Worm (Caenorhabditis elegans) whole organism, young adult: Measurements from ENCODE around the gene C36H8.1.
A peak's percentile ranks its signal among the peaks of the same experiment; 100 is the strongest.

Experiments used
- B0035.1 ChIP-seq: sonication (generic microtip); optimal IDR thresholded peaks from 2 replicates; lab custom pipeline; 2016; ENCODE audit warnings: missing genetic modification characterization, mild to moderate bottlenecking, missing compliant biosample characterization, missing genotype, missing genetic modification reagents
- C17E4.6 ChIP-seq: fragments of 200-800 bp; sonication (Bioruptor generic); IDR thresholded peaks from 2 replicates; pipeline ENCODE4 v1.3.6; 2022; ENCODE audit warnings: missing genetic modification reagents, missing genetic modification characterization, missing compliant biosample characterization
- D2030.7 ChIP-seq: fragments of 200-800 bp; sonication (Bioruptor generic); IDR thresholded peaks from 2 replicates; pipeline ENCODE4 v1.3.6; 2022; ENCODE audit warnings: missing genetic modification reagents, missing genetic modification characterization, missing compliant biosample characterization
- F10E7.11 ChIP-seq: sonication (generic microtip); optimal IDR thresholded peaks from 2 replicates; lab custom pipeline; 2017; ENCODE audit warnings: mild to moderate bottlenecking, missing genetic modification characterization, moderate library complexity, missing compliant biosample characterization
- F57A8.1 ChIP-seq: fragments of 200-800 bp; sonication (Bioruptor generic); optimal IDR thresholded peaks from 2 replicates; lab custom pipeline; 2018; ENCODE audit warnings: mild to moderate bottlenecking, missing genetic modification characterization, moderate library complexity, missing compliant biosample characterization
- K11D2.4 ChIP-seq: fragments of 200-800 bp; sonication (Bioruptor generic); IDR thresholded peaks from 2 replicates; pipeline ENCODE4 v1.3.6; 2022; ENCODE audit warnings: missing genetic modification reagents, missing genetic modification characterization, missing compliant biosample characterization
- K12H6.12 ChIP-seq: fragments of 200-800 bp; sonication (Bioruptor generic); optimal IDR thresholded peaks from 2 replicates; lab custom pipeline; 2018; ENCODE audit warnings: mild to moderate bottlenecking, missing genetic modification characterization, missing compliant biosample characterization
- ZK185.1 ChIP-seq: sonication (generic microtip); optimal IDR thresholded peaks from 2 replicates; lab custom pipeline; 2016; ENCODE audit warnings: mild to moderate bottlenecking, missing genetic modification characterization, missing compliant biosample characterization; ENCODE audit not compliant: poor library complexity, severe bottlenecking
- atf-7 ChIP-seq: sonication (generic microtip); optimal IDR thresholded peaks from 2 replicates; lab custom pipeline; 2017; ENCODE audit warnings: mild to moderate bottlenecking, missing genetic modification characterization, missing compliant biosample characterization
- athp-1 ChIP-seq: sonication (generic microtip); optimal IDR thresholded peaks from 2 replicates; lab custom pipeline; 2017; ENCODE audit warnings: mild to moderate bottlenecking, missing genetic modification characterization, missing compliant biosample characterization
- attf-3 ChIP-seq: fragments of 200-800 bp; sonication (Bioruptor generic); conservative IDR thresholded peaks from 2 replicates; pipeline ENCODE4 v1.3.6; 2022; ENCODE audit warnings: missing genetic modification reagents, missing genetic modification characterization, missing compliant biosample characterization
- attf-6 ChIP-seq: fragments of 200-800 bp; sonication (Bioruptor generic); IDR thresholded peaks from 2 replicates; pipeline ENCODE4 v1.3.6; 2022; ENCODE audit warnings: missing genetic modification reagents, missing genetic modification characterization, missing compliant biosample characterization
- bed-2 ChIP-seq: fragments of 200-800 bp; sonication (Bioruptor generic); IDR thresholded peaks from 2 replicates; pipeline ENCODE4 v1.3.6; 2022; ENCODE audit warnings: missing genetic modification reagents, missing genetic modification characterization, missing compliant biosample characterization
- cebp-1 ChIP-seq, 2 experiments: fragments of 200-800 bp in 1 of 2; sonication (Bioruptor generic) in 1 of 2; sonication (generic microtip) in 1 of 2; IDR thresholded peaks in 1 of 2; optimal IDR thresholded peaks in 1 of 2; 2 replicates each; pipeline versions ENCODE4 v1.3.6 to Lab custom; 2017 to 2022; ENCODE audit warnings: missing compliant biosample characterization in 2 of 2, missing genetic modification characterization in 2 of 2, mild to moderate bottlenecking in 1 of 2, missing genetic modification reagents in 1 of 2, moderate library complexity in 1 of 2
- ceh-27 ChIP-seq: fragments of 200-800 bp; sonication (Bioruptor generic); optimal IDR thresholded peaks from 2 replicates; lab custom pipeline; 2018; ENCODE audit warnings: mild to moderate bottlenecking, missing genetic modification characterization, moderate library complexity, missing compliant biosample characterization
- ceh-58 ChIP-seq: fragments of 200-800 bp; sonication (Bioruptor generic); IDR thresholded peaks from 2 replicates; pipeline ENCODE4 v1.3.6; 2022; ENCODE audit warnings: missing genetic modification characterization, missing compliant biosample characterization
- hmg-1.2 ChIP-seq: fragments of 200-800 bp; sonication (Bioruptor generic); IDR thresholded peaks from 2 replicates; pipeline ENCODE4 v1.3.6; 2022; ENCODE audit warnings: missing genetic modification reagents, missing genetic modification characterization, missing compliant biosample characterization
- lag-1 ChIP-seq: fragments of 200-800 bp; sonication (Bioruptor generic); IDR thresholded peaks from 2 replicates; pipeline ENCODE4 v1.3.6; 2022; ENCODE audit warnings: missing genetic modification reagents, missing genetic modification characterization, missing compliant biosample characterization
- let-526 ChIP-seq: fragments of 200-800 bp; sonication (Bioruptor generic); IDR thresholded peaks from 2 replicates; pipeline ENCODE4 v1.3.6; 2022; ENCODE audit warnings: missing genetic modification reagents, missing genetic modification characterization, missing compliant biosample characterization
- let-607 ChIP-seq, 2 experiments: fragments of 200-800 bp in 1 of 2; sonication (Bioruptor generic) in 1 of 2; sonication (generic microtip) in 1 of 2; optimal IDR thresholded peaks; 2 replicates each; lab custom pipeline; 2016 to 2018; ENCODE audit warnings: mild to moderate bottlenecking in 2 of 2, missing compliant biosample characterization in 2 of 2, missing genetic modification characterization in 2 of 2, moderate library complexity in 2 of 2, missing genotype in 1 of 2
- lin-35 ChIP-seq, 3 experiments: fragments of 150-350 bp in 2 of 3; sonication (generic microtip) in 1 of 3; optimal IDR thresholded peaks; 2 replicates each; lab custom pipeline; 2014 to 2018; ENCODE audit warnings: missing biosample characterization in 3 of 3, missing genetic modification characterization in 3 of 3, missing genetic modification reagents in 3 of 3
- lin-40 ChIP-seq: sonication (generic microtip); optimal IDR thresholded peaks from 2 replicates; lab custom pipeline; 2016; ENCODE audit warnings: missing genetic modification characterization, mild to moderate bottlenecking, missing compliant biosample characterization, missing genotype, missing genetic modification reagents
- lsl-1 ChIP-seq: fragments of 200-800 bp; sonication (Bioruptor generic); optimal IDR thresholded peaks from 2 replicates; lab custom pipeline; 2018; ENCODE audit warnings: mild to moderate bottlenecking, missing genetic modification characterization, moderate library complexity, missing compliant biosample characterization
- madf-3 ChIP-seq: fragments of 200-800 bp; sonication (Bioruptor generic); IDR thresholded peaks from 2 replicates; pipeline ENCODE4 v1.3.6; 2022; ENCODE audit warnings: missing genetic modification reagents, missing genetic modification characterization, missing compliant biosample characterization
- mel-28 ChIP-seq: sonication (generic microtip); optimal IDR thresholded peaks from 2 replicates; lab custom pipeline; 2016; ENCODE audit warnings: borderline replicate concordance, mild to moderate bottlenecking, missing genetic modification characterization, missing compliant biosample characterization
- nhr-179 ChIP-seq: sonication (generic microtip); optimal IDR thresholded peaks from 2 replicates; lab custom pipeline; 2016; ENCODE audit warnings: mild to moderate bottlenecking, missing genetic modification characterization, missing compliant biosample characterization
- nhr-80 ChIP-seq: sonication (generic microtip); optimal IDR thresholded peaks from 2 replicates; lab custom pipeline; 2016; ENCODE audit warnings: missing genetic modification characterization, missing compliant biosample characterization
- pbrm-1 ChIP-seq: fragments of 200-800 bp; sonication (Bioruptor generic); IDR thresholded peaks from 2 replicates; pipeline ENCODE4 v1.3.6; 2022; ENCODE audit warnings: missing genetic modification reagents, missing genetic modification characterization, missing compliant biosample characterization
- rpc-1 ChIP-seq, 2 experiments: fragments of 150-350 bp in 1 of 2; sonication (generic microtip) in 1 of 2; optimal IDR thresholded peaks; 2 replicates each; lab custom pipeline; 2014 to 2018; ENCODE audit warnings: missing biosample characterization in 1 of 2, missing genetic modification characterization in 1 of 2, missing genetic modification reagents in 1 of 2, missing genotype in 1 of 2
- snpc-4 ChIP-seq, 5 experiments: fragments of 150-350 bp in 1 of 5; sonication (generic microtip) in 4 of 5; optimal IDR thresholded peaks; 2 replicates each; lab custom pipeline; 2014 to 2018; ENCODE audit warnings: missing genetic modification characterization in 5 of 5, missing biosample characterization in 3 of 5, antibody characterized with exemption in 2 of 5, mild to moderate bottlenecking in 2 of 5, missing compliant biosample characterization in 2 of 5, missing genotype in 2 of 5, moderate library complexity in 2 of 5, missing genetic modification reagents in 1 of 5
- somi-1 ChIP-seq: fragments of 200-800 bp; sonication (Bioruptor generic); optimal IDR thresholded peaks from 2 replicates; lab custom pipeline; 2018; ENCODE audit warnings: mild to moderate bottlenecking, missing genetic modification characterization, missing compliant biosample characterization
- ztf-26 ChIP-seq: sonication (generic microtip); optimal IDR thresholded peaks from 2 replicates; lab custom pipeline; 2017; ENCODE audit warnings: missing genetic modification characterization, missing compliant biosample characterization

The C36H8.1 gene

ce11 chrIV:12715947-12716382, 28.6 kb downstream of the C36H8.1 start (continued):
- no peak for TF ChIP-seq mel-28 (tag; lab: Kevin White, UChicago)
- TF ChIP-seq ceh-58, result no peak
- TF ChIP-seq C17E4.6, result no peak
- TF ChIP-seq athp-1 (tag; lab: Kevin White, UChicago), result no peak
- no peak for TF ChIP-seq D2030.7 (GFP tag; lab: Robert Waterston, UW)
- peak; percentile 82 for TF ChIP-seq hmg-1.2 (GFP tag; lab: Robert Waterston, UW)
- no peak for TF ChIP-seq K11D2.4 (GFP tag; lab: Robert Waterston, UW)
- no peak for TF ChIP-seq F57A8.1 (GFP tag; lab: Kevin White, UChicago)
- TF ChIP-seq rpc-1 (optimal IDR thresholded peaks at IDR 0.05; lab: Kevin White, UChicago), result no peak
- TF ChIP-seq rpc-1 (tag; optimal IDR thresholded peaks at IDR 0.05; lab: Kevin White, UChicago), result no peak
- TF ChIP-seq somi-1, result peak; percentile 34
- peak; percentile 59 for TF ChIP-seq lin-40
- TF ChIP-seq attf-3 (GFP tag; lab: Robert Waterston, UW), result no peak
- no peak for TF ChIP-seq attf-6 (GFP tag; lab: Robert Waterston, UW)
- no peak for TF ChIP-seq cebp-1 (GFP tag; IDR thresholded peaks at IDR 0.05; lab: Robert Waterston, UW)
- peak; percentile 53 for TF ChIP-seq cebp-1 (tag; optimal IDR thresholded peaks at IDR 0.05; lab: Kevin White, UChicago)
- no peak for TF ChIP-seq lin-35 (GFP tag; optimal IDR thresholded peaks at IDR 0.05; lab: Kevin White, UChicago)
- TF ChIP-seq B0035.1 (tag; lab: Kevin White, UChicago), result no peak
- no peak; the same call in 1 of the 2 replicates for TF ChIP-seq pbrm-1
- TF ChIP-seq F10E7.11 (tag; lab: Kevin White, UChicago), result no peak
- TF ChIP-seq snpc-4 (GFP tag; optimal IDR thresholded peaks at IDR 0.05; lab: Kevin White, UChicago), result no peak
- no peak for TF ChIP-seq snpc-4 (tag; optimal IDR thresholded peaks at IDR 0.05; lab: Kevin White, UChicago)

- no peak for TF ChIP-seq ceh-27
- TF ChIP-seq lag-1 (GFP tag; lab: Robert Waterston, UW), result no peak
Measured at ce11 chrIV:12711644-12712043, 33.0 kb downstream of the C36H8.1 start, which contains the start of gene C27D8.3. Gene C27D8.3 (minus strand): TSS chrIV:12711744.

ce11 chrIV:12710996-12711395, 33.6 kb downstream of the C36H8.1 start, which contains the start of gene C27D8.2:
Gene C27D8.2 (plus strand): TSS chrIV:12711217.
- no peak for TF ChIP-seq ZK185.1 (tag; lab: Kevin White, UChicago)
- TF ChIP-seq madf-3 (GFP tag; lab: Robert Waterston, UW), result no peak
- TF ChIP-seq ztf-26 (tag; lab: Kevin White, UChicago), result peak; percentile 14
- no peak for TF ChIP-seq somi-1

- TF ChIP-seq lsl-1 (no peak), somi-1 (no peak), K12H6.12 (tag; lab: Kevin White, UChicago) (no peak), nhr-179 (no peak), bed-2 (GFP tag; lab: Robert Waterston, UW) (no peak), let-526 (GFP tag; lab: Robert Waterston, UW) (no peak), atf-7 (tag; lab: Kevin White, UChicago) (no peak)
Measured at ce11 chrIV:12703811-12704210, 40.8 kb downstream of the C36H8.1 start, which contains the start of gene C27D8.4. Gene C27D8.4 (plus strand): TSS chrIV:12704111.

- TF ChIP-seq let-607 (tag; optimal IDR thresholded peaks at IDR 0.05; lab: Kevin White, UChicago) (no peak), nhr-80 (peak; percentile 0)
Measured at ce11 chrIV:12700944-12701343, 43.7 kb downstream of the C36H8.1 start.
